Worm (Caenorhabditis elegans) whole organism, early embryonic: ENCODE measurements around the gene ZK686.1.

ENCODE experiments used
- B0310.2 ChIP-seq: sonication (generic microtip); optimal IDR thresholded peaks from 2 replicates; lab custom pipeline; 2016; ENCODE audit warnings: mild to moderate bottlenecking, missing genetic modification characterization, missing compliant biosample characterization
- ama-1 ChIP-seq: fragments of 150-350 bp; optimal IDR thresholded peaks from 2 replicates; lab custom pipeline; 2014
- ets-7 ChIP-seq: sonication (generic microtip); optimal IDR thresholded peaks from 2 replicates; lab custom pipeline; 2016; ENCODE audit warnings: missing genotype, missing genetic modification characterization, missing compliant biosample characterization
- flt-1 ChIP-seq: fragments of 200-800 bp; sonication (Bioruptor generic); IDR thresholded peaks from 2 replicates; pipeline ENCODE4 v1.3.6; 2022; ENCODE audit warnings: missing genetic modification characterization, missing compliant biosample characterization
- hmbx-1 ChIP-seq: sonication (generic microtip); optimal IDR thresholded peaks from 2 replicates; lab custom pipeline; 2016; ENCODE audit warnings: mild to moderate bottlenecking, missing genetic modification characterization, missing compliant biosample characterization
- hnd-1 ChIP-seq: sonication (generic microtip); optimal IDR thresholded peaks from 2 replicates; lab custom pipeline; 2016; ENCODE audit warnings: missing genetic modification characterization, missing compliant biosample characterization

DNA sequence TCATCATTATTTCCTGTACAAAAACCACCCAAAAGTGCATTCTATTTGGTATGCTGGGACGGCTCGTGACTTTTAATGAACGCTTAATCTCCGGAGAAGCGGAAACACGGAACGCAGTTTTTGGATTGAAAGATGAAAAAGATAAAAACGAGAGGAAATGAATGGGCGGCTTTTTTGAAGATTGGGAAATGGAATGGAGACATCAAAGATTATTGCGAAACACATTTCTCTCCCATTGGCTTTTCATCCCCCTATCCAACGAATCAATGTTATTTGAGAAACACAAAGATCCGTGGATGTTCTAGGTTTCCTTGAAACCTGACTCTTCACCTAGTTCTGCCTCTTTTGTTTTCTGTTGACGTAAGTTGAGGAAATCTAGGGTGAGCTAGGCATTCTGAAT lies 48.5 kb upstream of the ZK686.1 start:
- TF ChIP-seq B0310.2 (tag; lab: Kevin White, UChicago) (no peak), ama-1 (no peak), flt-1 (no peak), ets-7 (tag; lab: Kevin White, UChicago) (no peak), hmbx-1 (no peak), hnd-1 (no peak)
